Worm (Caenorhabditis elegans) whole organism, late embryonic: ENCODE results near the gene asns-1.

Experiments
- ceh-30 ChIP-seq: fragments of 150-350 bp; optimal IDR thresholded peaks from 2 replicates; lab custom pipeline; 2014; ENCODE audit warnings: missing biosample characterization, missing genetic modification characterization
- nhr-11 ChIP-seq: fragments of 150-350 bp; optimal IDR thresholded peaks from 2 replicates; lab custom pipeline; 2014; ENCODE audit warnings: missing biosample characterization, missing genetic modification characterization
- odd-2 ChIP-seq: sonication (generic microtip); optimal IDR thresholded peaks from 2 replicates; lab custom pipeline; 2017; ENCODE audit warnings: antibody characterized with exemption, mild to moderate bottlenecking, missing genetic modification characterization, missing compliant biosample characterization
- pag-3 ChIP-seq: sonication (generic microtip); optimal IDR thresholded peaks from 2 replicates; lab custom pipeline; 2016; ENCODE audit warnings: missing compliant biosample characterization, missing genetic modification characterization, borderline replicate concordance
- ttx-3 ChIP-seq: sonication (generic microtip); optimal IDR thresholded peaks from 2 replicates; lab custom pipeline; 2016; ENCODE audit warnings: missing genetic modification reagents, missing genetic modification characterization, missing compliant biosample characterization

DNA sequence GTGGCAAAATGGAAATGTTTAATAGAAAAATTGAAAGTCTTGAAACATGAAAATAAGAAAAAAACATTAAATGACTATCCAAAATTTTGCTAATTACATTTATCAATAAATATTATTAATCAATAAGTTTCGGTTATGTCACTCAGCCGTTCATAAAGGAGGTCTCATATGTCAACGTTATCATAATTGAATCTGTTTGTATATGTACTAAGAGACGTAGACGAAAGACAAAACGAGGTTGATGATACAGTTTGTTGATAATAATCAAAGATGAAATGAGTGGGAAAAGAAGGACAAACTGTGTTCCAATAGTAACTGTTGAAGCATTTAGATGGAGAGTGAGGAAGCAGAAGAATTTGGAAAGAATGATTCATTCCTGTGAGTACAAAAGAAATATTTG, 40.9 kb downstream of the asns-1 start:
- no peak for TF ChIP-seq ttx-3 (tag; lab: Kevin White, UChicago)
- TF ChIP-seq ceh-30 (tag; lab: Kevin White, UChicago) = no peak
- no peak for TF ChIP-seq pag-3 (tag; lab: Kevin White, UChicago)
- no peak for TF ChIP-seq odd-2 (tag; lab: Kevin White, UChicago)
- no peak for TF ChIP-seq nhr-11 (tag; lab: Kevin White, UChicago)
